Fruit fly (Drosophila melanogaster): ENCODE measurements around the gene mah.

Gene mah

dm6 chr3R:24905959-24906634 lies 41.3 kb upstream of the mah start, which contains the start of gene CG13643 (continued):
- TF ChIP-seq bab2 (GFP tag; optimal IDR thresholded peaks at IDR 0.05) (no peak), CG3726 (GFP tag; IDR thresholded peaks at IDR 0.05) (no peak), gce (GFP tag; IDR thresholded peaks at IDR 0.05) (no peak), CG10274 (GFP tag; optimal IDR thresholded peaks at IDR 0.05) (no peak), Mes4 (GFP tag; optimal IDR thresholded peaks at IDR 0.05) (no peak), cas (GFP tag; IDR thresholded peaks at IDR 0.05) (no peak), CG14965 (GFP tag; optimal IDR thresholded peaks at IDR 0.05; ENCODE audit: borderline replicate concordance) (no peak), CG2199 (GFP tag; IDR thresholded peaks at IDR 0.05) (no peak), Nf-YA (GFP tag; IDR thresholded peaks at IDR 0.05) (no peak), usp (GFP tag; optimal IDR thresholded peaks at IDR 0.05) (no peak), row (GFP tag; IDR thresholded peaks at IDR 0.05) (no peak), CG32772 (GFP tag; IDR thresholded peaks at IDR 0.05) (no peak), D19A (tag; optimal IDR thresholded peaks at IDR 0.05) (no peak), Xrp1 (GFP tag; IDR thresholded peaks at IDR 0.05) (no peak), CG14014 (GFP tag; IDR thresholded peaks at IDR 0.05) (0 out of 2 replicates have a peak, but pooled peaks have one; percentile 35), Camta (GFP tag; optimal IDR thresholded peaks at IDR 0.05) (no peak), Rx (GFP tag; IDR thresholded peaks at IDR 0.05) (no peak), NfI (GFP tag; optimal IDR thresholded peaks at IDR 0.05) (peak; percentile 5), CG2875 (GFP tag; optimal IDR thresholded peaks at IDR 0.05) (no peak), sima (GFP tag; optimal IDR thresholded peaks at IDR 0.05) (no peak), CG10147 (GFP tag; optimal IDR thresholded peaks at IDR 0.05) (no peak), CG17186 (GFP tag; optimal IDR thresholded peaks at IDR 0.05) (no peak), CG9609 (GFP tag; optimal IDR thresholded peaks at IDR 0.05) (no peak), GATAe (GFP tag; conservative IDR thresholded peaks at IDR 0.05) (no peak), ro (GFP tag; IDR thresholded peaks at IDR 0.05) (no peak), tap (tag; optimal IDR thresholded peaks at IDR 0.05) (no peak), Neu2 (GFP tag; optimal IDR thresholded peaks at IDR 0.05; ENCODE audit: borderline replicate concordance) (no peak), Gsc (GFP tag; IDR thresholded peaks at IDR 0.05) (no peak), CG2129 (GFP tag; IDR thresholded peaks at IDR 0.05; ENCODE audit: partially characterized antibody) (no peak), ranshi (GFP tag; IDR thresholded peaks at IDR 0.05) (no peak), CG13287 (GFP tag; IDR thresholded peaks at IDR 0.05; ENCODE audit: partially characterized antibody) (no peak), stc (GFP tag; IDR thresholded peaks at IDR 0.05) (no peak), inv (GFP tag; IDR thresholded peaks at IDR 0.05; ENCODE audit: partially characterized antibody) (no peak), sna (GFP tag; IDR thresholded peaks at IDR 0.05; ENCODE audit: partially characterized antibody) (no peak), sug (tag; optimal IDR thresholded peaks at IDR 0.05) (no peak), bigmax (GFP tag; optimal IDR thresholded peaks at IDR 0.05) (no peak), Hand (GFP tag; optimal IDR thresholded peaks at IDR 0.05) (no peak), Sry-δ (GFP tag; optimal IDR thresholded peaks at IDR 0.05) (no peak), CTCF (GFP tag; optimal IDR thresholded peaks at IDR 0.05) (no peak), Sox100B (GFP tag; optimal IDR thresholded peaks at IDR 0.05) (peak; percentile 68), gcm (GFP tag; optimal IDR thresholded peaks at IDR 0.05) (no peak), CG15514 (GFP tag; optimal IDR thresholded peaks at IDR 0.05) (no peak), Pdp1 (GFP tag; optimal IDR thresholded peaks at IDR 0.05) (no peak), lov (optimal IDR thresholded peaks at IDR 0.05) (no peak), lov (GFP tag; IDR thresholded peaks at IDR 0.05) (no peak), fd102C (GFP tag; optimal IDR thresholded peaks at IDR 0.05) (no peak), CG10959 (GFP tag; IDR thresholded peaks at IDR 0.05) (no peak), klu (GFP tag; IDR thresholded peaks at IDR 0.05) (no peak), CG7745 (tag; optimal IDR thresholded peaks at IDR 0.05) (no peak), sim (GFP tag; IDR thresholded peaks at IDR 0.05) (no peak), CG10366 (GFP tag; IDR thresholded peaks at IDR 0.05) (no peak), CG10267 (tag; optimal IDR thresholded peaks at IDR 0.05) (peak; percentile 30)

Measured in whole organism, embryonic.